Worm (Caenorhabditis elegans) whole organism, mixed stage, embryonic: Measurements from ENCODE around the gene gid-2.
A peak's percentile ranks its signal among the peaks of the same experiment; 100 is the strongest.

ENCODE experiments used
- M03D4.4 ChIP-seq: sonication (generic microtip); optimal IDR thresholded peaks from 2 replicates; lab custom pipeline; 2017; ENCODE audit warnings: mild to moderate bottlenecking, missing genetic modification characterization, missing compliant biosample characterization
- bed-3 ChIP-seq: fragments of 200-800 bp; sonication (Bioruptor generic); optimal IDR thresholded peaks from 3 replicates; lab custom pipeline; 2018; ENCODE audit warnings: mild to moderate bottlenecking, missing genetic modification characterization, moderate library complexity, missing compliant biosample characterization
- blmp-1 ChIP-seq: fragments of 150-350 bp; optimal IDR thresholded peaks from 2 replicates; lab custom pipeline; 2014; ENCODE audit warnings: missing biosample characterization, missing genetic modification characterization
- ceh-43 ChIP-seq: fragments of 200-800 bp; sonication (Bioruptor generic); optimal IDR thresholded peaks from 2 replicates; lab custom pipeline; 2018; ENCODE audit warnings: mild to moderate bottlenecking, missing genetic modification characterization, moderate library complexity, missing compliant biosample characterization
- ceh-83 ChIP-seq: fragments of 200-800 bp; sonication (Bioruptor generic); optimal IDR thresholded peaks from 2 replicates; lab custom pipeline; 2018; ENCODE audit warnings: mild to moderate bottlenecking, missing genetic modification characterization, missing compliant biosample characterization
- ces-1 ChIP-seq: fragments of 150-350 bp; optimal IDR thresholded peaks from 2 replicates; lab custom pipeline; 2014; ENCODE audit warnings: missing biosample characterization, missing genetic modification reagents, missing genetic modification characterization
- cnd-1 ChIP-seq: fragments of 200-800 bp; sonication (Bioruptor generic); optimal IDR thresholded peaks from 2 replicates; lab custom pipeline; 2018; ENCODE audit warnings: mild to moderate bottlenecking, missing genetic modification characterization, missing compliant biosample characterization
- drap-1 ChIP-seq: fragments of 200-800 bp; sonication (Bioruptor generic); optimal IDR thresholded peaks from 3 replicates; lab custom pipeline; 2018; ENCODE audit warnings: mild to moderate bottlenecking, missing genetic modification characterization, missing compliant biosample characterization
- elt-1 ChIP-seq: sonication (generic microtip); optimal IDR thresholded peaks from 2 replicates; lab custom pipeline; 2017; ENCODE audit warnings: missing genetic modification characterization, mild to moderate bottlenecking, missing compliant biosample characterization, antibody characterized with exemption, moderate library complexity, borderline replicate concordance; ENCODE audit not compliant: insufficient read depth
- elt-3 ChIP-seq: fragments of 150-350 bp; optimal IDR thresholded peaks from 2 replicates; lab custom pipeline; 2014; ENCODE audit warnings: missing biosample characterization, missing genetic modification characterization
- flh-1 ChIP-seq: fragments of 200-800 bp; sonication (Bioruptor generic); optimal IDR thresholded peaks from 2 replicates; lab custom pipeline; 2018; ENCODE audit warnings: mild to moderate bottlenecking, missing genetic modification characterization, moderate library complexity, missing compliant biosample characterization
- ham-2 ChIP-seq: fragments of 200-800 bp; sonication (Bioruptor generic); optimal IDR thresholded peaks from 2 replicates; lab custom pipeline; 2018; ENCODE audit warnings: mild to moderate bottlenecking, missing genetic modification characterization, missing compliant biosample characterization
- hlh-1 ChIP-seq: fragments of 150-350 bp; optimal IDR thresholded peaks from 2 replicates; lab custom pipeline; 2014; ENCODE audit warnings: missing biosample characterization, missing genetic modification reagents, missing genetic modification characterization
- lin-13 ChIP-seq: fragments of 150-350 bp; optimal IDR thresholded peaks from 2 replicates; lab custom pipeline; 2014; ENCODE audit warnings: missing biosample characterization, missing genetic modification characterization
- lin-32 ChIP-seq: fragments of 200-800 bp; sonication (Bioruptor generic); optimal IDR thresholded peaks from 2 replicates; lab custom pipeline; 2018; ENCODE audit warnings: mild to moderate bottlenecking, missing genetic modification characterization, missing compliant biosample characterization
- lsy-2 ChIP-seq: fragments of 150-350 bp; optimal IDR thresholded peaks from 2 replicates; lab custom pipeline; 2014; ENCODE audit warnings: missing biosample characterization, missing genetic modification characterization
- mab-5 ChIP-seq: fragments of 150-350 bp; optimal IDR thresholded peaks from 2 replicates; lab custom pipeline; 2014; ENCODE audit warnings: missing biosample characterization, missing genetic modification characterization
- mep-1 ChIP-seq: fragments of 150-350 bp; optimal IDR thresholded peaks from 2 replicates; lab custom pipeline; 2017; ENCODE audit warnings: missing biosample characterization, missing genetic modification reagents, missing genetic modification characterization, inconsistent platforms
- mls-2 ChIP-seq: sonication (generic microtip); optimal IDR thresholded peaks from 2 replicates; lab custom pipeline; 2016; ENCODE audit warnings: mild to moderate bottlenecking, missing genetic modification characterization, moderate library complexity, missing compliant biosample characterization
- nhr-2 ChIP-seq: fragments of 150-350 bp; optimal IDR thresholded peaks from 2 replicates; lab custom pipeline; 2014; ENCODE audit warnings: missing biosample characterization, missing genetic modification characterization
- nhr-237 ChIP-seq: fragments of 150-350 bp; optimal IDR thresholded peaks from 2 replicates; lab custom pipeline; 2014; ENCODE audit warnings: missing biosample characterization, missing genetic modification characterization
- nhr-28 ChIP-seq: fragments of 150-350 bp; optimal IDR thresholded peaks from 2 replicates; lab custom pipeline; 2014; ENCODE audit warnings: missing biosample characterization, missing genetic modification characterization
- pha-4 ChIP-seq: fragments of 150-350 bp; optimal IDR thresholded peaks from 2 replicates; lab custom pipeline; 2018; ENCODE audit warnings: missing biosample characterization, missing genetic modification reagents, missing genetic modification characterization
- sem-2 ChIP-seq: fragments of 200-800 bp; sonication (Bioruptor generic); optimal IDR thresholded peaks from 2 replicates; lab custom pipeline; 2018; ENCODE audit warnings: mild to moderate bottlenecking, missing genetic modification characterization, missing compliant biosample characterization
- snpc-4 ChIP-seq: fragments of 150-350 bp; optimal IDR thresholded peaks from 2 replicates; lab custom pipeline; 2014; ENCODE audit warnings: missing biosample characterization, missing genetic modification characterization
- sptf-1 ChIP-seq: sonication (generic microtip); optimal IDR thresholded peaks from 2 replicates; lab custom pipeline; 2017; ENCODE audit warnings: mild to moderate bottlenecking, missing genetic modification characterization, moderate library complexity, missing compliant biosample characterization
- tbx-8 ChIP-seq: fragments of 200-800 bp; sonication (Bioruptor generic); optimal IDR thresholded peaks from 2 replicates; lab custom pipeline; 2018; ENCODE audit warnings: mild to moderate bottlenecking, missing genetic modification characterization, moderate library complexity, missing compliant biosample characterization
- unc-120 ChIP-seq: sonication (generic microtip); optimal IDR thresholded peaks from 2 replicates; lab custom pipeline; 2017; ENCODE audit warnings: missing genetic modification characterization, missing compliant biosample characterization; ENCODE audit not compliant: poor library complexity, severe bottlenecking
- unc-39 ChIP-seq: fragments of 150-350 bp; optimal IDR thresholded peaks from 2 replicates; lab custom pipeline; 2014; ENCODE audit warnings: missing biosample characterization, missing genetic modification characterization
- unc-62 ChIP-seq: fragments of 150-350 bp; optimal IDR thresholded peaks from 2 replicates; lab custom pipeline; 2014; ENCODE audit warnings: missing biosample characterization, missing genetic modification reagents, missing genetic modification characterization
- ztf-11 ChIP-seq: fragments of 150-350 bp; optimal IDR thresholded peaks from 2 replicates; lab custom pipeline; 2014; ENCODE audit warnings: missing biosample characterization, missing genetic modification characterization

Gene gid-2

DNA sequence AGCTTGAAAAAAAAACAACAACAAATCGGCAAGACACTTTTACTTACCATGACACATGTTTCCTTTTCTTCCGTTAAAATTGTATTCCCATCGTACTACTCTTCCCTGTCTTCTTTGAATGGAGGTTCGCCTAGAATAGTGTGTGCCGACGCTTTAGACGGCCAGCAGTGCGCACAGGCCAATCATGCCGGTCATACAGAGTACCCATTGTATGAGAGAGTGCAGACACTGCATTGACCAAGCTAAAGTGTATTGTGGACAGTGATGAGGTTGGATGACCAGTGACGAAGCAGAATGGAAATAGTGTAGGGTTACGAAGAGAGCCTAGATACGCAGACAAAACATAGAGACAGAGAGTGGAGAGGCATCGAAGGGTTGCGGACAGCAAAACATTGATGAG lies 36.9 kb downstream of the gid-2 start, which contains the start of gene dhhc-9:
dhhc-9 (minus strand) TSS at position 154 of the 400 bp plus-strand sequence.
- TF ChIP-seq snpc-4 (tag; lab: Kevin White, UChicago) (no peak), elt-1 (tag; lab: Kevin White, UChicago) (no peak), sptf-1 (tag; lab: Kevin White, UChicago) (peak; percentile 41), pha-4 (tag; lab: Kevin White, UChicago) (peak; percentile 31), unc-62 (GFP tag; lab: Kevin White, UChicago) (no peak), mls-2 (peak; percentile 70), unc-120 (tag; lab: Kevin White, UChicago) (peak; percentile 17), sem-2 (GFP tag; lab: Kevin White, UChicago) (no peak), cnd-1 (tag; lab: Kevin White, UChicago) (peak; percentile 39), ceh-43 (GFP tag; lab: Kevin White, UChicago) (no peak), bed-3 (GFP tag; lab: Kevin White, UChicago) (no peak), blmp-1 (tag; lab: Kevin White, UChicago) (no peak), ces-1 (GFP tag; lab: Kevin White, UChicago) (peak; percentile 76), ham-2 (GFP tag; lab: Kevin White, UChicago) (peak; percentile 70), flh-1 (no peak), ztf-11 (no peak), nhr-2 (tag; lab: Kevin White, UChicago) (peak; percentile 28), mep-1 (tag; lab: Kevin White, UChicago) (peak; percentile 14), lin-13 (tag; lab: Kevin White, UChicago) (no peak)

DNA sequence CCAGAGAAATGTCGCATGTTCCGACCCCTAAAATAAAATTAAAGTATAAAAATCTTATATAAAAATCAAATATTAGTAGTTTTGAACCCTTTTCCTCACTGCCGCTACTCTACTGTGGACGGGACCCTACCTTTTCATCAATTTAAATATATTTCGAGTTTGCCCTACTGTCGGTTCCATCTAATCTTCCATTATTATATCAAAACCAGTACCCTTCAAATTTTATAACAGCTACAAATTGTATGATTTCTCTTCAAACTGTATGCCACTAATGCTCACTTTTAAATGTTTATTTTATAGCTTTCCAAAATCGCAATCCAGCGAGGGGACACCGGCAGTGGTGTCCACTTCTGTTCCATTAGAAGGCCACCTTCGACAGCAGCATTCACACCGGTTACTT lies 43.8 kb downstream of the gid-2 start, which contains the start of gene C43H6.6:
C43H6.6 (plus strand) TSS at position 301 of the 400 bp plus-strand sequence.
- TF ChIP-seq mab-5 (tag; lab: Kevin White, UChicago) (no peak), ham-2 (GFP tag; lab: Kevin White, UChicago) (no peak), nhr-237 (tag; lab: Kevin White, UChicago) (no peak), nhr-28 (tag; lab: Kevin White, UChicago) (no peak), elt-3 (tag; lab: Kevin White, UChicago) (no peak), lin-32 (no peak), lsy-2 (no peak), tbx-8 (GFP tag; lab: Kevin White, UChicago) (no peak), ztf-11 (no peak)

DNA sequence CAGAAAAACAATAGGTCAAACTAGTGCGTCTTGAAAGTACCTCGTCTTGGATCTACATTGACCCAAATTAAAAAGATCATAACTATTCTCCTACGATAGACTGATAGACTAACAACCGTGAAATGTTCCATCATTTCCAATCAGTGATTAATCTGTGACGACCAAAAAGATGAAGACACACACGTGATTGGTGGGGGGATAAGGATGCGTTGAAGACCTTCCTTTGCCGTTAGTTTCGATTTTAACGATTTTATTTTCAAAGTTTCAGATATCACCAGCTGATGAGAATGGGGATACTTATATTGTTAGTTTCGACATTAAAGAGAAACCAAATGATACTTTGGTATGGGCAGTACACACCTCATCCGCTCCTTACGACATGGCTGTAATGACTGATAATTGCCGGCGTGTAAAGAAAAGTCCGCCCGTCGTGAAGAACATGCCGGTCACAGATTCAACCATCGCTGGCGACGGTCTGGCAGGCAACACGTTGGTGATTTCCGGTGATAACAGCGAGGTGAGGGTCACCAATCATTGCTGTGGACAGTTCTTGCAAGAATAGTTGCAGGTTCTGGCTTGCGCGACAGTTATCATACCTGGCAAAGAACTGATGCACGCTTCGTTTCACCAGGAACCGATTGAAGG lies 51.7 kb downstream of the gid-2 start:
- TF ChIP-seq tbx-8 (GFP tag; lab: Kevin White, UChicago), result no peak
- no peak for TF ChIP-seq lsy-2
- no peak for TF ChIP-seq unc-120 (tag; lab: Kevin White, UChicago)
- no peak for TF ChIP-seq elt-1 (tag; lab: Kevin White, UChicago)
- TF ChIP-seq mab-5 (tag; lab: Kevin White, UChicago), result no peak
- TF ChIP-seq unc-39 (tag; lab: Kevin White, UChicago), result no peak
- no peak for TF ChIP-seq mls-2
- no peak for TF ChIP-seq ceh-83 (GFP tag; lab: Kevin White, UChicago)
- no peak for TF ChIP-seq unc-62 (GFP tag; lab: Kevin White, UChicago)
- TF ChIP-seq M03D4.4 (tag; lab: Kevin White, UChicago), result no peak
- TF ChIP-seq nhr-237 (tag; lab: Kevin White, UChicago), result no peak
- no peak for TF ChIP-seq nhr-28 (tag; lab: Kevin White, UChicago)
- no peak for TF ChIP-seq flh-1
- no peak for TF ChIP-seq mep-1 (tag; lab: Kevin White, UChicago)
- no peak for TF ChIP-seq drap-1
- TF ChIP-seq cnd-1 (tag; lab: Kevin White, UChicago), result no peak

DNA sequence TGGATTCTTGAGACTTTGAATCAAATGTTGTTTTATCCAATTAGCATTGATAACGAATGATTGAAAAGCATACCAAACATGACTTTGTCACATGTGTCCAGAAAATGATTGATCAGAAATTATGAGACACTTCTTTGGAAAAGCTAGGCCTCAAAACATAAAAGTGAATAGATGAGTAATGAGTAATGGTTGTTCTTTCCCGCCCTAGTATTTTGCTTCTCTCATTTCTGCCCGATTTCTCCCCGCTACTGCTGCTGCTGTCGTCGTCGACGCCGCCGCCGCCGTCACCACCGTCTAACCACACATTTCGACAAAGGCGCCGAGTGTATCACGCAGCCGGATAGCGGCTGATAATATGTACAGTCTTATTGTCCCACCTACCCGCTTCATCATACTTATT lies 53.3 kb downstream of the gid-2 start, which contains the start of gene F47G3.1:
F47G3.1 (plus strand) TSS at position 301 of the 400 bp plus-strand sequence.
- no peak for TF ChIP-seq blmp-1 (tag; lab: Kevin White, UChicago)
- TF ChIP-seq lin-32, result no peak
- no peak for TF ChIP-seq ham-2 (GFP tag; lab: Kevin White, UChicago)
- no peak for TF ChIP-seq mab-5 (tag; lab: Kevin White, UChicago)
- no peak for TF ChIP-seq pha-4 (tag; lab: Kevin White, UChicago)
- no peak for TF ChIP-seq tbx-8 (GFP tag; lab: Kevin White, UChicago)
- no peak for TF ChIP-seq lin-13 (tag; lab: Kevin White, UChicago)
- TF ChIP-seq hlh-1, result no peak
- no peak for TF ChIP-seq drap-1
- TF ChIP-seq snpc-4 (tag; lab: Kevin White, UChicago), result no peak
- TF ChIP-seq, all 35 proteins: peak for 0
